Worm (Caenorhabditis elegans): ENCODE data around the gene H40L08.9.

The H40L08.9 gene

ce11 chrX:15055914-15056313, 20.4 kb downstream of the H40L08.9 start, which contains the start of gene H03G16.7:
Gene H03G16.7 (minus strand): TSS chrX:15056014.
- TF ChIP-seq egrh-3 (GFP tag; IDR thresholded peaks at IDR 0.05) (no peak), hsf-1 (GFP tag; IDR thresholded peaks at IDR 0.05) (no peak), hlh-12 (tag; optimal IDR thresholded peaks at IDR 0.05) (no peak), F52B5.7 (tag; optimal IDR thresholded peaks at IDR 0.05) (no peak), mes-4 (tag; optimal IDR thresholded peaks at IDR 0.05) (no peak), ceh-100 (GFP tag; IDR thresholded peaks at IDR 0.05) (no peak), cebp-2 (GFP tag; IDR thresholded peaks at IDR 0.05) (no peak), nfyb-1 (GFP tag; IDR thresholded peaks at IDR 0.05) (no peak), D2030.7 (GFP tag; IDR thresholded peaks at IDR 0.05) (no peak), mxl-1 (tag; optimal IDR thresholded peaks at IDR 0.05) (no peak), F23B12.7 (tag; optimal IDR thresholded peaks at IDR 0.05; ENCODE audit: insufficient read depth) (no peak), pha-4 (tag; optimal IDR thresholded peaks at IDR 0.05) (no peak), lin-26 (GFP tag; IDR thresholded peaks at IDR 0.05) (no peak), F22D6.2 (tag; optimal IDR thresholded peaks at IDR 0.05) (no peak), tbx-9 (tag; optimal IDR thresholded peaks at IDR 0.05; ENCODE audit: borderline replicate concordance) (no peak), ztf-18 (tag; optimal IDR thresholded peaks at IDR 0.05) (no peak), xnd-1 (tag; optimal IDR thresholded peaks at IDR 0.05) (no peak), efl-1 (GFP tag; optimal IDR thresholded peaks at IDR 0.05) (no peak), ceh-27 (GFP tag; optimal IDR thresholded peaks at IDR 0.05) (no peak), tbp1 (GFP tag; optimal IDR thresholded peaks at IDR 0.05) (no peak)

- no peak for TF ChIP-seq lin-40 (tag; optimal IDR thresholded peaks at IDR 0.05)
- no peak for TF ChIP-seq attf-6 (GFP tag; IDR thresholded peaks at IDR 0.05)
- TF ChIP-seq B0336.3 (GFP tag; IDR thresholded peaks at IDR 0.05) = no peak
- TF ChIP-seq ccch-3 (GFP tag; optimal IDR thresholded peaks at IDR 0.05) = no peak
- TF ChIP-seq F10E7.11 (tag; optimal IDR thresholded peaks at IDR 0.05) = no peak
- TF ChIP-seq F49E8.2 (tag; optimal IDR thresholded peaks at IDR 0.05; ENCODE audit: insufficient read depth) = no peak
- no peak for TF ChIP-seq B0261.1 (tag; optimal IDR thresholded peaks at IDR 0.05)
- no peak for TF ChIP-seq lin-54 (GFP tag; optimal IDR thresholded peaks at IDR 0.05)
- no peak for TF ChIP-seq tbx-9 (tag; optimal IDR thresholded peaks at IDR 0.05; ENCODE audit: borderline replicate concordance)
- no peak for TF ChIP-seq F37B4.10 (GFP tag; IDR thresholded peaks at IDR 0.05)
These were observed 22.9 kb downstream of the H40L08.9 start, which contains the start of gene H03G16.1 for ce11 chrX:15053223-15053933. Gene H03G16.1 (plus strand): TSS chrX:15053883.

- no peak for TF ChIP-seq F57C9.4 (tag; optimal IDR thresholded peaks at IDR 0.05)
- no peak for TF ChIP-seq ceh-40 (GFP tag; IDR thresholded peaks at IDR 0.05)
- TF ChIP-seq hrde-1 (tag; optimal IDR thresholded peaks at IDR 0.05; ENCODE audit: borderline replicate concordance) = no peak
- TF ChIP-seq lag-1 (GFP tag; IDR thresholded peaks at IDR 0.05) = no peak
- TF ChIP-seq ccch-3 (GFP tag; optimal IDR thresholded peaks at IDR 0.05) = no peak
- TF ChIP-seq mel-28 (tag; optimal IDR thresholded peaks at IDR 0.05; ENCODE audit: borderline replicate concordance) = no peak
- TF ChIP-seq ztf-3 (GFP tag; optimal IDR thresholded peaks at IDR 0.05) = no peak
- no peak for TF ChIP-seq F37B4.10 (GFP tag; IDR thresholded peaks at IDR 0.05)
- TF ChIP-seq Y67H2A.10 (GFP tag; conservative IDR thresholded peaks at IDR 0.05) = no peak
- TF ChIP-seq ceh-27 (GFP tag; optimal IDR thresholded peaks at IDR 0.05) = no peak
- no peak for TF ChIP-seq T26A5.8 (tag; optimal IDR thresholded peaks at IDR 0.05)
- TF ChIP-seq nhr-27 (tag; optimal IDR thresholded peaks at IDR 0.05) = no peak
- no peak for TF ChIP-seq nhr-120 (GFP tag; IDR thresholded peaks at IDR 0.05)
- TF ChIP-seq egl-44 (GFP tag; IDR thresholded peaks at IDR 0.05) = no peak
- no peak for TF ChIP-seq attf-3 (GFP tag; conservative IDR thresholded peaks at IDR 0.05)
These were observed 23.9 kb downstream of the H40L08.9 start, which contains the start of gene H03G16.6 for ce11 chrX:15052385-15052784. Gene H03G16.6 (plus strand): TSS chrX:15052685.

All from whole organism, young adult.